Fruit fly (Drosophila melanogaster) whole organism, adult: ENCODE measurements around the gene CG42728.

Experiments
- CG11617 ChIP-seq: fragments of 200-800 bp; sonication (Bioruptor generic); optimal IDR thresholded peaks from 2 replicates; lab custom pipeline; 2017; ENCODE audit warnings: mild to moderate bottlenecking, missing biosample characterization, missing genetic modification reagents, missing genetic modification characterization
- CG12768 ChIP-seq: fragments of 200-800 bp; sonication (Bioruptor generic); optimal IDR thresholded peaks from 2 replicates; lab custom pipeline; 2017; ENCODE audit warnings: missing biosample characterization, missing genetic modification characterization, mild to moderate bottlenecking, moderate library complexity, missing genetic modification reagents
- CG14711 ChIP-seq: fragments of 200-800 bp; sonication (Bioruptor generic); optimal IDR thresholded peaks from 2 replicates; lab custom pipeline; 2018; ENCODE audit warnings: missing biosample characterization, mild to moderate bottlenecking, missing genetic modification characterization, moderate library complexity
- CG1620 ChIP-seq: fragments of 200-800 bp; sonication (Bioruptor generic); optimal IDR thresholded peaks from 2 replicates; lab custom pipeline; 2016; ENCODE audit warnings: missing biosample characterization, missing genetic modification characterization
- CG33017 ChIP-seq: fragments of 200-800 bp; sonication (Bioruptor generic); optimal IDR thresholded peaks from 2 replicates; lab custom pipeline; 2018; ENCODE audit warnings: missing biosample characterization, mild to moderate bottlenecking, missing genetic modification characterization, moderate library complexity
- CG5204 ChIP-seq: fragments of 200-800 bp; sonication (Bioruptor generic); optimal IDR thresholded peaks from 2 replicates; lab custom pipeline; 2016; ENCODE audit warnings: missing biosample characterization, missing genetic modification characterization
- CG7045 ChIP-seq: fragments of 200-800 bp; sonication (Bioruptor generic); optimal IDR thresholded peaks from 2 replicates; lab custom pipeline; 2017; ENCODE audit warnings: missing biosample characterization, mild to moderate bottlenecking, missing genetic modification characterization
- CG7101 ChIP-seq: fragments of 200-800 bp; sonication (Bioruptor generic); optimal IDR thresholded peaks from 2 replicates; lab custom pipeline; 2018; ENCODE audit warnings: missing biosample characterization, mild to moderate bottlenecking, missing genetic modification characterization, moderate library complexity
- Clk ChIP-seq: fragments of 200-800 bp; sonication (Bioruptor generic); optimal IDR thresholded peaks from 2 replicates; lab custom pipeline; 2017; ENCODE audit warnings: missing biosample characterization, missing genetic modification characterization
- Hr96 ChIP-seq: fragments of 200-800 bp; sonication (Bioruptor generic); optimal IDR thresholded peaks from 2 replicates; lab custom pipeline; 2016; ENCODE audit warnings: missing biosample characterization, missing genetic modification characterization
- Mnt ChIP-seq: fragments of 200-800 bp; sonication (Bioruptor generic); optimal IDR thresholded peaks from 2 replicates; lab custom pipeline; 2016; ENCODE audit warnings: missing biosample characterization, mild to moderate bottlenecking, missing genetic modification characterization
- bab1 ChIP-seq: fragments of 200-800 bp; sonication (Bioruptor generic); optimal IDR thresholded peaks from 3 replicates; lab custom pipeline; 2019; ENCODE audit warnings: missing biosample characterization, mild to moderate bottlenecking, missing genetic modification characterization, moderate library complexity
- cic ChIP-seq: fragments of 200-800 bp; sonication (Bioruptor generic); optimal IDR thresholded peaks from 2 replicates; lab custom pipeline; 2017; ENCODE audit warnings: missing biosample characterization, mild to moderate bottlenecking, missing genetic modification characterization, moderate library complexity
- cnc ChIP-seq, 2 experiments: fragments of >200 bp; optimal IDR thresholded peaks; 2 replicates each; lab custom pipeline; 2017
- kay ChIP-seq: fragments of 200-800 bp; sonication (Bioruptor generic); peaks from one replicate; lab custom pipeline; 2016; ENCODE audit warnings: missing biosample characterization, missing genetic modification characterization, borderline replicate concordance
- pad ChIP-seq: fragments of 200-800 bp; sonication (Bioruptor generic); optimal IDR thresholded peaks from 3 replicates; lab custom pipeline; 2017; ENCODE audit warnings: missing biosample characterization, missing genetic modification characterization, mild to moderate bottlenecking, moderate library complexity, missing genetic modification reagents
- tj ChIP-seq: fragments of 200-800 bp; sonication (Bioruptor generic); optimal IDR thresholded peaks from 3 replicates; lab custom pipeline; 2017; ENCODE audit warnings: missing biosample characterization, mild to moderate bottlenecking, missing genetic modification characterization, moderate library complexity

The CG42728 gene

DNA sequence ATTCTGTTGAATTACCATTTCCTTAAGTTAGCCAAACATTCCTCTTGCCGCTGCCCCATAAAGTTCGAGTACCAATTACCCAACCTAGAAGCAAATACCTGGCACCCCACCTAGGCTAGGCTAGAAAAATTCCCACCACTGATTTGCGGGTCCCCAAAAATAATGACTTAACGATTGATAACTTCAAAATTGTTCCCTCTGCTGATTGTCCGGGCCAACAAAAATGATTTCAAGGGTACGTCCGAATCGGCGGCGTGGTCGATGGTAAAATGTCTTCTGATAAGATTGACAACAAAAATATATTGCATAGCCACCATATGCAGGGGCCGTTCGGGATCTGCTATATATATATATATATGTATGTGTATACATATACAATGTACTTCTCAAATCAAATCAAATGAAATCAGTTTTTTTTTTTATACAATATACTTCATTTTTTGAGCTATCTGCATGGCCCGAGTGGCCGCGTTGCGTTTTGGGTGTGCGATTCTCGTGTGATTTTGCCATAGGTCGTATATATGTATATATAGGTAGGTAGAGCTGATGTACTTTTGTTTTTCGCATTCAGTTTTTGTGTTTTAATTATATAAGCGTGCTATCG is 19.3 kb upstream of the CG42728 start:
- TF ChIP-seq pad (GFP tag; lab: Kevin White, UChicago) = no peak
- TF ChIP-seq kay (GFP tag; lab: Kevin White, UChicago) = peak; percentile 64
- no peak for TF ChIP-seq Hr96
- TF ChIP-seq CG33017 (tag; lab: Kevin White, UChicago) = no peak
- peak; percentile 8 for TF ChIP-seq cic (GFP tag; lab: Kevin White, UChicago)
- TF ChIP-seq CG14711 (tag; lab: Kevin White, UChicago) = no peak
- no peak for TF ChIP-seq Clk (GFP tag; lab: Kevin White, UChicago)

DNA sequence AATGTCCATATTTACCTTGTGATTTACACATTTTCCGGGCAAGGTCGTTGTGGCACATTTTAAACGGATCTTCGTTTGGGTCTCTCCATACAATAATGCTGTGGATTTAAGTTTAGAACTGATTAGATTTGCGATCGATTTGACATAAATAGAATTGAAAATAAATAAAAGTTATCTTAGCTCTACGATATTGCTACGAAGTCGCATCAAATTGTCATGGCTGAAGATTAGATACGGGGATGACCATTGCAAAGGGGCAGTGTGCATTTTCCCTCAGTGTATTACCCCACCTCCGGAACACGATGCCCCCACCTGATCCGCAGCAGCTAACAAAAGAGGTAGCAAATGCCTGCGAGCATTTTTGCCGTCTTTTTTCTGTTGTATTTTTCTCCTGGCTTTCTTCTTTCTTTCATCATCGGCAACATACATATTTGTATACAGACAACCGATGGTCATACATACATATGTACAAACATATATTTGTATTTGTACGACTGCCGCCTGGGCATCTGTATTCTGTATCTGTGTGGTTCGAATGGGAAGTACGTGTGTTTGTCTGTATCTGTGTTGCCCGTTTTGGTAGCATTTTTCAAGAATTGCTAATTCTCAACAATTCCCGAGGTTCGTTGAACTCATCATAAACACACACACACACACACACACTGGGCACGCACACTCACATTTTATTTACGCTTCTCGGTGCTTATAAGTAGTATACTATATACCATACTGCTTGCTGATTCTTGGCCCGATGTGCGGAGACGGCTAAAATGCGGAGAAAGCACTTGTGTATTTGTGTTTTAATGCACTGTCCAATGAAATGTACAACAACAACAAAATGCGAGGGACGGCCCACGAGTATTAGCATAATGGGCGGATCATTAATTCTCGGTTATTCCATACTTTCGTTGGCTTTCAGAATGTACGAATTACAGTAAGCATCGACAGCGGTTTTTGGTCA is 16.7 kb upstream of the CG42728 start:
- TF ChIP-seq Mnt (GFP tag; lab: Kevin White, UChicago) = no peak
- TF ChIP-seq tj (GFP tag; lab: Kevin White, UChicago) = peak; percentile 95

DNA sequence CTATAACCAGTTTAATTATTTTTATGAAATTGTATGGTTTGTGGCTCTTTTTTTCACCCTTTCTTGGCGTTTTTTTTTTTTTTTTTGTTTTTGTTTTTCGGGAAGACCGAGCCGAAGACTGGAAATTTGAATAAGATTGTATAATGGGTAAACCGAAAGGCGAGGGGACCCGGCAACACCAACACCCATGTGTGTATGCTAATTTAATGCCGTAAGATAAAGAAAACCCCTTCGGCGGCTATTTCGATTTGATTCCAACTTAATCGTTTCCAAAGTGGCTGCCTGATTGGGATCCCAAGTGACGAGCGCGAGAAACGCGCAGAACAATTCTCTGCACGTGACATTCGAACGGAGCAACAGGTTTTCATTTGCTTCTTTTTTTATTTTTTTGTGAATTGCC is 15.5 kb upstream of the CG42728 start:
- TF ChIP-seq pad (GFP tag; lab: Kevin White, UChicago) = no peak
- no peak for TF ChIP-seq cnc (optimal IDR thresholded peaks at IDR 0.05; lab: Kevin White, UChicago)
- TF ChIP-seq CG7101 = no peak
- no peak for TF ChIP-seq CG5204 (GFP tag; lab: Kevin White, UChicago)
- no peak for TF ChIP-seq Clk (GFP tag; lab: Kevin White, UChicago)
- no peak for TF ChIP-seq bab1 (GFP tag; lab: Kevin White, UChicago)

DNA sequence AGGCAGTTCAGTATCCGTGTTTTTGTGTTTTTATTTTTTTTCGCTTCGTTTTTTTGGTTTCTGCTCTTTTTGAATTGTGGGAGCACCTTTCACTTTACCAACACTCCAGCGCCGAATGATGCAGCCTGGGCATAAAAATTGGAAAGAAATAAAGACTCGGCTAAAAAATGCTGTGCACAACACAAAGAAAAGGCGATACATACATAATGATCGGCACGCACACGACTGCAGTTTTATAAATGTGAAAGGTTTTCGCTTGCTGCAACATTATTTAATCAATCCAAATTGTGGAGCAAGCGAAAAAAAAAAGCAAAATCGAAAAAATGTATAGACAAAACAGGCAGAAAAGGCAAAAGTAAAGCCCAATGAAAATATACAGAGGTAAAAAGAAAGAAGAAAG is 15.1 kb upstream of the CG42728 start:
- TF ChIP-seq CG11617 (no peak), bab1 (GFP tag; lab: Kevin White, UChicago) (no peak), CG33017 (tag; lab: Kevin White, UChicago) (no peak), cnc (optimal IDR thresholded peaks at IDR 0.05; lab: Kevin White, UChicago) (no peak), CG7045 (GFP tag; lab: Kevin White, UChicago) (no peak), tj (GFP tag; lab: Kevin White, UChicago) (peak; percentile 94)

DNA sequence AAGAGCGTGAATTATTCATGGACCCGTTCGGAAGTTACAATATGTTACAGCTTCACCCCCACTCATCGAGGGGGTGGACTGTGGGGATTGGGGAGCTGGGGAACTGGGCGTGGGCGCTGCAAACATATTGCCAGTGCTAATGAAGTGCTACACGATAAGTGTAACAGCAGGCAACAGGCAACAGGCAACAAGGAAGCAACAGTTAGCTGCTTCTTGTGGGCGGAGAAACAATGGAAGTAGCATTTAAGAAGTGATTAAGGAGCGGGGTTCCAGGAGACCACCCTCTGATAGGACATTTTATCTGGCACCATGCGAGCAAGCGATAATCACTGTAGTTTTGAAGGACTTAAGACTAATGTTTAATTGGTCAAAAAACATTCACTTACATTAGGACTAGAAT is 13.3 kb upstream of the CG42728 start:
- TF ChIP-seq CG5204 (GFP tag; lab: Kevin White, UChicago) (no peak), tj (GFP tag; lab: Kevin White, UChicago) (no peak), CG12768 (GFP tag; lab: Kevin White, UChicago) (no peak), cnc (optimal IDR thresholded peaks at IDR 0.05; lab: Kevin White, UChicago) (no peak), kay (GFP tag; lab: Kevin White, UChicago) (no peak), CG7045 (GFP tag; lab: Kevin White, UChicago) (no peak), Mnt (GFP tag; lab: Kevin White, UChicago) (no peak), CG1620 (GFP tag; lab: Kevin White, UChicago) (no peak), CG11617 (no peak), CG14711 (tag; lab: Kevin White, UChicago) (no peak)

DNA sequence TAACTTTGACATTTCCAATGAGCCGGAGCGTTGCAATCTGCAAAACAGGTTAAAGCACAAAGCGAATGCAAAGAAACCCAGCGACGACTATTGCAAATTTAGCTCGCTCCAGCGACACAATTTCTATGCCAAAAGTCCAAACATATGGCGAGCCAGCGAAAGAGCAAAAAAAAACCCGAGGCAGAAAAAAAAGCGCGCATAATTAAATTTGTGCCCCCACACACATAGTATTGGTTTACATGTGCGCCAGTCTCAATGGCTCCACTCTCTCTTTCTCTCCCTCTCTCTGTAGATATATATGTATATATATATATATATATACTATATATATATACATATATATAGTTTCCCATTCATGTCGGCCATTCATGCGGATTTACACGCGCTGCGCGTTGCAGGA is 12.7 kb upstream of the CG42728 start:
- TF ChIP-seq tj (GFP tag; lab: Kevin White, UChicago) (no peak), CG5204 (GFP tag; lab: Kevin White, UChicago) (no peak)

DNA sequence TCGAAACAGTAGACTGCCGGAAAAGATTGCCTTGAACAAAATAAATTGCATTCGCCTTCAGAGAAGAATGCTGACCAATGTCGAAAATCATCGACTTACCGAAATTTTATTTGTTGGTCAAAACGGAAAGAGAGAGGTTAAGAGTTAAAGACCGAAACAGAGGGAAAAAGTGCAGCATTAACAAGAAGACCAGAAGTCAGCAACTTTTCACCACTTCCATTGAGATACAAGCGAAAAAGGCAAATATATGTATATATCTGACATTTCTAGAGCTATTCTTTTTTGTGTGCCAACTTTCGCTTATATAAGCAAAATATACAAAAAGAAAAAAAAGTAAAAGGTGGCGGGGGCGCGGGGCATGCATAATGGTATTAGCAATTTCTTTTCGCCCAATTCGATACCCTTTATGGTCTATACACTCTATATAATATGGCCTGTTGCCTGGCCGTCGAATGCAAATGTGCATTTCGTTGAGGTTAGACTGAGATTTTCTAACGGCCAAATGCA is 12.0 kb upstream of the CG42728 start:
- no peak for TF ChIP-seq CG5204 (GFP tag; lab: Kevin White, UChicago)
- TF ChIP-seq tj (GFP tag; lab: Kevin White, UChicago) = peak; percentile 97

DNA sequence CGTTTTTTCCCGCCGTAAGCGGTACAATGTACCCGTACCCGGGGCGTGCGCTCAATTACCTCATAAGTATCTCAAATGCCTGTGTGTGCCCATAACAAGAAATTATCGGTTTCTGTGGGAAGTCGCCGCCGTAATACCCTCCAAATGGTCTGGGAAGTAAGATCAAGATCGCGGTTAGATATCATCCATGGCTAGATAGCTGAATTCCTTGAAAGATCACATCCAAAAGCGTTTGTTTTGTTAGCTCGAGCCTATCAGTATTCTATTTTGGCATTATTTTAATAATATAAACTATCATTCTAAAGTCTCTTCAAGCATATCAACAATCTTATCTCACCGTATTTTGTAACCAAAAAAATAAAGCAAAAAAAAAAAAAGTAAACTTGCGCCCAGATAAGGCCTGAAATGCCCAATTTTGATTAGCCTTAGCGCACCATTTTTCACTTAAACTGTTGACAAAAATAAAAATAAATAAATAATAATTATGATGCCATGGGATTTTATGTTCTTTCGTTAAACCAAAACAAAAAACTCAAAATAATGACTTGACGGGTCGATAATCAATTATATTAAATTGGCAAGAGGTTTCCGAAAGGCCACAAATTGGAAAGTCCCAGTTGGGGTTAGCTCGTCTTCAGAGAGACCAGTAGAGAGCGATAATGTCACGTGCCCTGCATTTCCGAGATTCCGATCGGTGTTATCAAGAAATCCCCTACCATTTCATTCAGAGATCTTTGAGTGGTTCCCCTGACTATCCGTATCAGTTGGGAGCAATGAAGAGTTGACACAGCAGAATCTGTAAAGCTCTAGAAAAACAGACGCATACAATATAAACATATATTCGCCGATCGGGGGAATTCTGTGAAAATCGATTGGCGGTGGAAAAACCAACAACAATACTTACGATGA is 10.8 kb upstream of the CG42728 start:
- no peak for TF ChIP-seq CG33017 (tag; lab: Kevin White, UChicago)
- TF ChIP-seq Hr96 = no peak
- TF ChIP-seq CG11617 = no peak
- TF ChIP-seq cic (GFP tag; lab: Kevin White, UChicago) = peak; percentile 63
- TF ChIP-seq Clk (GFP tag; lab: Kevin White, UChicago) = no peak
- TF ChIP-seq CG1620 (GFP tag; lab: Kevin White, UChicago) = no peak
- TF ChIP-seq pad (GFP tag; lab: Kevin White, UChicago) = no peak
- TF ChIP-seq kay (GFP tag; lab: Kevin White, UChicago) = peak; percentile 60
- no peak for TF ChIP-seq CG14711 (tag; lab: Kevin White, UChicago)
- no peak for TF ChIP-seq CG7045 (GFP tag; lab: Kevin White, UChicago)
- no peak for TF ChIP-seq CG12768 (GFP tag; lab: Kevin White, UChicago)
- no peak for TF ChIP-seq bab1 (GFP tag; lab: Kevin White, UChicago)
- TF ChIP-seq cnc (optimal IDR thresholded peaks at IDR 0.05; lab: Kevin White, UChicago) = no peak
